Fruit fly (Drosophila melanogaster): ENCODE data around the gene CG33107.

Gene CG33107

dm6 chr3R:22584582-22584981 is at the start of gene CG33107, which contains the start of gene CG6937:
TSS of gene CG33107 (minus strand) at chr3R:22584718.
TSS of gene CG6937 (plus strand) at chr3R:22584773.
- TF ChIP-seq ttk (optimal IDR thresholded peaks at IDR 0.05), result no peak
- TF ChIP-seq psq (optimal IDR thresholded peaks at IDR 0.05), result no peak
- no peak for TF ChIP-seq Myc (optimal IDR thresholded peaks at IDR 0.05)
- no peak for TF ChIP-seq Sin3A (optimal IDR thresholded peaks at IDR 0.05)
- TF ChIP-seq insv (optimal IDR thresholded peaks at IDR 0.05), result no peak
- no peak for TF ChIP-seq h (optimal IDR thresholded peaks at IDR 0.05)

DNA sequence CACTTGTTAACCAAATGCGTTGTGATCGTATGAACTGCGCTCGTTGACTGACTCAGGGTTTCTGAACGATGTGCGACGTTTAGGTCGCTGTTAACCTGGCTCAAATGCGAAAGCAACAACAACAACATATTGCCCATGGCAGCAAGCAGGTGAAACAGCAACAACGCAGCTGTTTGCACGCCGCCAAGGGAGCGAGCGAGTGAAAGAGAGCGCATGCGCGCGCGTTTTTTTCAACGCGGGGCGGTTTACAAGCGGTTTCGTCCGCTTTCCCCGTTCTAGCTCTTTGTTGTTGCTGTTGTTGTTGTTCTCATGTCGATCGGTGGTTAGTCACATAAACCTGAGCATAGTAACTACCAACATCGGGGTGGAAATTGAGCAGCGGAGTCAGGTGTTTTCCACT is 48.5 kb upstream of the CG33107 start:
- TF ChIP-seq insv (optimal IDR thresholded peaks at IDR 0.05), result no peak
- no peak for TF ChIP-seq Myc (optimal IDR thresholded peaks at IDR 0.05)

- TF ChIP-seq ttk (optimal IDR thresholded peaks at IDR 0.05), result no peak
- TF ChIP-seq psq (optimal IDR thresholded peaks at IDR 0.05), result no peak
- TF ChIP-seq Myc (optimal IDR thresholded peaks at IDR 0.05), result no peak
- TF ChIP-seq Sin3A (optimal IDR thresholded peaks at IDR 0.05), result no peak
- TF ChIP-seq h (optimal IDR thresholded peaks at IDR 0.05), result no peak
- no peak for TF ChIP-seq insv (optimal IDR thresholded peaks at IDR 0.05)
These were observed 47.7 kb upstream of the CG33107 start for dm6 chr3R:22632181-22632580.

dm6 chr3R:22631156-22631555 is 46.6 kb upstream of the CG33107 start:
- TF ChIP-seq Sin3A (optimal IDR thresholded peaks at IDR 0.05) (no peak), psq (optimal IDR thresholded peaks at IDR 0.05) (no peak), insv (optimal IDR thresholded peaks at IDR 0.05) (no peak), ttk (optimal IDR thresholded peaks at IDR 0.05) (no peak), h (optimal IDR thresholded peaks at IDR 0.05) (no peak), Myc (optimal IDR thresholded peaks at IDR 0.05) (no peak)

dm6 chr3R:22629174-22629573 is 44.7 kb upstream of the CG33107 start:
- no peak for TF ChIP-seq ttk (optimal IDR thresholded peaks at IDR 0.05)

dm6 chr3R:22627936-22628513 is 43.5 kb upstream of the CG33107 start:
- no peak for TF ChIP-seq h (optimal IDR thresholded peaks at IDR 0.05)
- no peak for TF ChIP-seq psq (optimal IDR thresholded peaks at IDR 0.05)
- TF ChIP-seq insv (optimal IDR thresholded peaks at IDR 0.05), result no peak
- no peak for TF ChIP-seq Sin3A (optimal IDR thresholded peaks at IDR 0.05)
- TF ChIP-seq Myc (optimal IDR thresholded peaks at IDR 0.05), result no peak
- TF ChIP-seq ttk (optimal IDR thresholded peaks at IDR 0.05), result no peak

DNA sequence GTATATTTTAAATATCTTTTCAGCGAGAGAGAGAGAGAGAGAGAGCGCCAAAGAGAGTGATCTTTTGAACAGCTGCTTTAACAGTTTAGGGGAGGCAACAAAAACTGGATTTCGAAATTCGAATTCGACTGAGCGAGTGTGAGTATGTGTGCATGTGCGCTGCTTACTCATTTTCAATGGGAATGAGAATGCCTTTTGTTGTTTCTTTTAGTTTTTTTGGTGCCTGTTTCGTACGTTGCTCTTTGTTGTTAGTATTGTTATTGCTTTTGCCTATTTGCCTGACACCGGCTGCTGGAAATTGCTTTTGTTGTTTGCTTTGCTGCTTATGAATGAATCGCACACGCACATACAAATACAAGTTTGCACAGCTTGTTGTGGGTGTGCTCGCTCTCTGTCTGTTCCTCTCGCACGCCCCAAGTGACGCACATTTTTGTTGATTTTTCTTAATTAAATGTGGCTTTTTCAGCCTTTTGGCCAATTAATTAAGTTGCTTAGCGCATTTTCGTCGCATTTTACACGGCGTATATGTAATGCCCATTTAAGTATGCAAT is 42.4 kb upstream of the CG33107 start:
- TF ChIP-seq insv (optimal IDR thresholded peaks at IDR 0.05) (no peak), h (optimal IDR thresholded peaks at IDR 0.05) (no peak)

- TF ChIP-seq Myc (optimal IDR thresholded peaks at IDR 0.05), result no peak
- no peak for TF ChIP-seq Sin3A (optimal IDR thresholded peaks at IDR 0.05)
- no peak for TF ChIP-seq h (optimal IDR thresholded peaks at IDR 0.05)
- no peak for TF ChIP-seq ttk (optimal IDR thresholded peaks at IDR 0.05)
- no peak for TF ChIP-seq psq (optimal IDR thresholded peaks at IDR 0.05)
- no peak for TF ChIP-seq insv (optimal IDR thresholded peaks at IDR 0.05)
These were observed 41.8 kb upstream of the CG33107 start for dm6 chr3R:22626334-22626688.

DNA sequence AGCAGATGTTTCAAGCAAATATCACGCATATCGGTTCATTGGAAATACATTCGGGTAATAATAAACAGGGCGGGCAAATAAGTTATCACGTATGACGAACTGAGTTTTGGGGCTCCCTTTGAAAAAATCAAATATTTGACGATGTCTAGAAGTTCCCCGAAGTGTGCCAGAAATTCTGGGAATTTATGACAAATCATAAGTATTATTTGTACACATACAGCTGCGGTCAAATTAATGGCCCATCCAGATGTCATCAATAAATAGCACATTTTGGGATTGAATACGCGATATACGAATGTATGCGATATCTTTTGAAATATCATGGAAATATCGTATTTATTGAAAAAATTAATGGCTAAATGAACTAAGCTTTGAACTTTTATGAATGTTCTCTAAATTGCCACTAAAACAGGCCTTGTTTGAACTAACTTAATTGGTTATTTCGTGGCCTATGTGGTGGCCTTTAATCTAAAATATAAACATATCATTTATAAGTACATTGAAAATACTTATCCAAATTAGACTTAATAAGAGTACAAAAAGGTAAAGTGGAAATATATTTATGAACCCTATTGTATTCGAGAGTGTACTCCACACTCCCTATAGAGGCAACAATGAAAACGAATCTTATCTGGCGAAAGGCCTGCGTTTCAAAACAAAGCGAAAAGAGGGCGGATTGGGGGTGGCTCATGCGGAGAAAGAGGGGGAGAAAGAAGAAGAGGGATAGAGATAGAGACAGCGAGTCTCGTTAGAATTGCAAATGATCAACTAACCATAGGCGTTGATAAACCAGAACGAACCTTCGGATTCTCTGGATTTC is 41.2 kb upstream of the CG33107 start:
- no peak for TF ChIP-seq ttk (optimal IDR thresholded peaks at IDR 0.05)

dm6 chr3R:22624737-22625136 is 40.2 kb upstream of the CG33107 start:
- TF ChIP-seq ttk (optimal IDR thresholded peaks at IDR 0.05) (no peak), Myc (optimal IDR thresholded peaks at IDR 0.05) (no peak), psq (optimal IDR thresholded peaks at IDR 0.05) (no peak)

DNA sequence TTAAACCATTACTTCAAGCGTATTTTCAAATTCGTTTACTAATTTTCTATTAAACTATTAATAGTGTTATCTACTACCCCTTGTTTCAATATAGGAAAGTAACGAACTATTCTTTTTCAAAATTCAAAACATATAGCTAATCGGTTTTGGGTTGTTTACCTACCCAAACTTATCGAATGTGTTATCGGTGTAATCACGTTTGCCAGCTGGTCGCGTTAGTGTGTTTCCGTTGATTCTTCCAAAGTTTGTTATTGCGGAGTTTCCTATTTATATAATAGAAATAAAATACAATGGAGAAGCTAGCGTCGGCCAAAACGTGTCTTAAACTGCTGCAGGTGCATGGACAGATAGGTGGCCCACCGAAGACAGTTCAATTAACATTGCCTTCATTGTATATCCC is 33.8 kb upstream of the CG33107 start, which contains the start of gene mRpL45:
mRpL45 (plus strand) TSS at position 213 of the 400 bp plus-strand sequence.
- TF ChIP-seq Sin3A (optimal IDR thresholded peaks at IDR 0.05), result no peak
- TF ChIP-seq ttk (optimal IDR thresholded peaks at IDR 0.05), result no peak
- TF ChIP-seq Myc (optimal IDR thresholded peaks at IDR 0.05), result no peak
- no peak for TF ChIP-seq h (optimal IDR thresholded peaks at IDR 0.05)
- TF ChIP-seq insv (optimal IDR thresholded peaks at IDR 0.05), result no peak
- TF ChIP-seq psq (optimal IDR thresholded peaks at IDR 0.05), result no peak

- TF ChIP-seq psq (optimal IDR thresholded peaks at IDR 0.05) (no peak), Myc (optimal IDR thresholded peaks at IDR 0.05) (no peak), h (optimal IDR thresholded peaks at IDR 0.05) (no peak), Sin3A (optimal IDR thresholded peaks at IDR 0.05) (no peak), insv (optimal IDR thresholded peaks at IDR 0.05) (no peak), ttk (optimal IDR thresholded peaks at IDR 0.05) (no peak)
These were observed 31.7 kb upstream of the CG33107 start, which contains the start of gene CG31161 for dm6 chr3R:22616211-22616610. TSS of gene CG31161 (plus strand) at chr3R:22616511.

- TF ChIP-seq insv (optimal IDR thresholded peaks at IDR 0.05), result no peak
- TF ChIP-seq h (optimal IDR thresholded peaks at IDR 0.05), result no peak
- TF ChIP-seq Sin3A (optimal IDR thresholded peaks at IDR 0.05), result no peak
- no peak for TF ChIP-seq Myc (optimal IDR thresholded peaks at IDR 0.05)
- no peak for TF ChIP-seq psq (optimal IDR thresholded peaks at IDR 0.05)
These were observed 28.9 kb upstream of the CG33107 start, which contains the start of the genes CG31156 and mRRF2 for dm6 chr3R:22613448-22613847. TSS of gene CG31156 (minus strand) at chr3R:22613656. TSS of gene mRRF2 (plus strand) at chr3R:22613686.
